Fruit fly (Drosophila melanogaster): ENCODE measurements around the gene chm.

chm gene

dm6 chr2L:7411947-7412621 lies at the start of gene chm (continued):
- no peak for TF ChIP-seq CG17359 (tag; optimal IDR thresholded peaks at IDR 0.05)
- no peak for TF ChIP-seq pan (optimal IDR thresholded peaks at IDR 0.05)
- peak in 1 of 2 experiments; percentile 40 for TF ChIP-seq pan (GFP tag; optimal IDR thresholded peaks at IDR 0.05 in 1 of 2, IDR thresholded peaks at IDR 0.05 in 1 of 2)
- no peak for TF ChIP-seq Sry-β (GFP tag; optimal IDR thresholded peaks at IDR 0.05)
- TF ChIP-seq trem (tag; optimal IDR thresholded peaks at IDR 0.05), result peak; percentile 52
- peak; percentile 65 for TF ChIP-seq MESR4 (GFP tag; optimal IDR thresholded peaks at IDR 0.05)
- TF ChIP-seq Taf1 (GFP tag; IDR thresholded peaks at IDR 0.05), result no peak
- 0 out of 2 replicates have a peak, but pooled peaks have one; percentile 5 for TF ChIP-seq CG4360 (GFP tag; IDR thresholded peaks at IDR 0.05)
- no peak for TF ChIP-seq CG13894 (tag; optimal IDR thresholded peaks at IDR 0.05)
- TF ChIP-seq CkIIα-i1 (GFP tag; IDR thresholded peaks at IDR 0.05), result no peak
- no peak for TF ChIP-seq prd (optimal IDR thresholded peaks at IDR 0.05)
- peak; percentile 40; the same call in 2 of the 3 replicates for TF ChIP-seq prd (GFP tag; IDR thresholded peaks at IDR 0.05)
- no peak for TF ChIP-seq pita (GFP tag; optimal IDR thresholded peaks at IDR 0.05)
- TF ChIP-seq fd96Cb (tag; optimal IDR thresholded peaks at IDR 0.05), result no peak
- no peak for TF ChIP-seq CG1832 (GFP tag; optimal IDR thresholded peaks at IDR 0.05)
- TF ChIP-seq ro (GFP tag; IDR thresholded peaks at IDR 0.05), result no peak
- TF ChIP-seq Hr39 (optimal IDR thresholded peaks at IDR 0.05), result no peak
- no peak for TF ChIP-seq CG4820 (GFP tag; optimal IDR thresholded peaks at IDR 0.05)
- no peak for TF ChIP-seq CG18476 (GFP tag; optimal IDR thresholded peaks at IDR 0.05)
- no peak for TF ChIP-seq psq (GFP tag; optimal IDR thresholded peaks at IDR 0.05)
- peak; percentile 66 for TF ChIP-seq sd (tag; optimal IDR thresholded peaks at IDR 0.05)
- no peak for TF ChIP-seq MTF-1 (GFP tag; optimal IDR thresholded peaks at IDR 0.05; ENCODE audit: borderline replicate concordance)
- no peak for TF ChIP-seq Mes4 (GFP tag; optimal IDR thresholded peaks at IDR 0.05)
- no peak for TF ChIP-seq CG10462 (GFP tag; optimal IDR thresholded peaks at IDR 0.05)
- no peak for TF ChIP-seq CG18619 (GFP tag; optimal IDR thresholded peaks at IDR 0.05)
- no peak for TF ChIP-seq twi (tag; optimal IDR thresholded peaks at IDR 0.05)
- TF ChIP-seq CG12942 (GFP tag; optimal IDR thresholded peaks at IDR 0.05), result no peak
- no peak for TF ChIP-seq CG13775 (GFP tag; optimal IDR thresholded peaks at IDR 0.05)
- peak; percentile 45 for TF ChIP-seq CG34376 (GFP tag; optimal IDR thresholded peaks at IDR 0.05)
- TF ChIP-seq Jarid2 (GFP tag; optimal IDR thresholded peaks at IDR 0.05), result no peak
- no peak for TF ChIP-seq kay (GFP tag; optimal IDR thresholded peaks at IDR 0.05)
- TF ChIP-seq ERR (GFP tag; optimal IDR thresholded peaks at IDR 0.05), result no peak
- TF ChIP-seq Aef1 (GFP tag; IDR thresholded peaks at IDR 0.05), result no peak; the same call in 2 of the 3 replicates
- peak; percentile 89 for TF ChIP-seq hbn (GFP tag; IDR thresholded peaks at IDR 0.05; ENCODE audit: partially characterized antibody)
- peak; percentile 86 for TF ChIP-seq Bgb (GFP tag; IDR thresholded peaks at IDR 0.05; ENCODE audit: partially characterized antibody)
- TF ChIP-seq cad (GFP tag; optimal IDR thresholded peaks at IDR 0.05), result no peak
- TF ChIP-seq Lhr (GFP tag; optimal IDR thresholded peaks at IDR 0.05), result peak; percentile 6
- TF ChIP-seq E2f1 (GFP tag; IDR thresholded peaks at IDR 0.05), result no peak
- peak; percentile 51 for TF ChIP-seq CG14710 (tag; optimal IDR thresholded peaks at IDR 0.05)
- TF ChIP-seq Fer2 (tag; optimal IDR thresholded peaks at IDR 0.05), result peak; percentile 9
- TF ChIP-seq amos (GFP tag; IDR thresholded peaks at IDR 0.05; ENCODE audit: partially characterized antibody), result peak; percentile 92
- TF ChIP-seq CTCF (GFP tag; optimal IDR thresholded peaks at IDR 0.05), result no peak
- no peak for TF ChIP-seq CG6813 (GFP tag; optimal IDR thresholded peaks at IDR 0.05)
- TF ChIP-seq tgo (GFP tag; IDR thresholded peaks at IDR 0.05), result no peak
- no peak for TF ChIP-seq ci (GFP tag; IDR thresholded peaks at IDR 0.05)
- TF ChIP-seq Spps (tag; optimal IDR thresholded peaks at IDR 0.05), result no peak
- no peak for TF ChIP-seq tap (tag; optimal IDR thresholded peaks at IDR 0.05)
- no peak for TF ChIP-seq bsh (GFP tag; optimal IDR thresholded peaks at IDR 0.05)
- TF ChIP-seq Dek (tag; optimal IDR thresholded peaks at IDR 0.05), result peak; percentile 8
- TF ChIP-seq CG11093 (GFP tag; IDR thresholded peaks at IDR 0.05), result no peak
- no peak for TF ChIP-seq CrebB (tag; optimal IDR thresholded peaks at IDR 0.05)

Measured in whole organism, embryonic.